Fruit fly (Drosophila melanogaster): Measurements from ENCODE around the gene CG14324.

CG14324 gene

DNA sequence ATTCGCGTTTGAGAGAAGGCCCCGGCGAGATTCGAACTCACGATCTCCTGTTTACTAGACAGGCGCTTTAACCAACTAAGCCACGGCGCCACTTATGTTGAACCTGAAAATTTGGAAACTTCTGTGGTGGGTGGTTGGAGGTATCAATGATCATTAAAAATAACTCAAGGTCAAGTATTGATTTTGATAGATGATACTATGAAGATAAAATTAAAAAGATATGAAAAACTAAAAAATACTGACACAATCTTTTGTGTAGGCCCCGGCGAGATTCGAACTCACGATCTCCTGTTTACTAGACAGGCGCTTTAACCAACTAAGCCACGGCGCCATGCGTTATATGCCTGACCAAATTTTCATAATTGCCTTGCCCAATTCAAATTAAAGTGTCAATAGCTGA is 6.0 kb upstream of the CG14324 start (continued):
- TF ChIP-seq ato (GFP tag; IDR thresholded peaks at IDR 0.05; ENCODE audit: partially characterized antibody) (peak; percentile 66; the same call in 1 of the 2 replicates), Ada2b (GFP tag; IDR thresholded peaks at IDR 0.05) (no peak), Gug (GFP tag; IDR thresholded peaks at IDR 0.05) (no peak), CG12155 (GFP tag; optimal IDR thresholded peaks at IDR 0.05) (no peak), CG10366 (GFP tag; IDR thresholded peaks at IDR 0.05) (no peak), vnd (GFP tag; IDR thresholded peaks at IDR 0.05; ENCODE audit: partially characterized antibody) (peak; percentile 69), CG6689 (GFP tag; IDR thresholded peaks at IDR 0.05) (no peak), Six4 (GFP tag; optimal IDR thresholded peaks at IDR 0.05) (no peak), CG2712 (tag; optimal IDR thresholded peaks at IDR 0.05) (no peak), CG5245 (GFP tag; optimal IDR thresholded peaks at IDR 0.05) (no peak), CG32532 (GFP tag; IDR thresholded peaks at IDR 0.05) (no peak), al (GFP tag; IDR thresholded peaks at IDR 0.05) (no peak), ci (GFP tag; IDR thresholded peaks at IDR 0.05) (no peak), klu (GFP tag; IDR thresholded peaks at IDR 0.05) (no peak), grn (GFP tag; optimal IDR thresholded peaks at IDR 0.05) (peak; percentile 91), Scr (GFP tag; IDR thresholded peaks at IDR 0.05; ENCODE audit: partially characterized antibody) (peak; percentile 74), CG17186 (GFP tag; optimal IDR thresholded peaks at IDR 0.05) (no peak), CG6791 (GFP tag; IDR thresholded peaks at IDR 0.05; ENCODE audit: partially characterized antibody) (peak; percentile 87), grau (tag; optimal IDR thresholded peaks at IDR 0.05) (no peak), CG32772 (GFP tag; IDR thresholded peaks at IDR 0.05) (no peak), bowl (GFP tag; IDR thresholded peaks at IDR 0.05) (no peak), Sox100B (GFP tag; optimal IDR thresholded peaks at IDR 0.05) (no peak), CG10267 (tag; optimal IDR thresholded peaks at IDR 0.05) (no peak), Dll (GFP tag; IDR thresholded peaks at IDR 0.05; ENCODE audit: partially characterized antibody) (peak; percentile 61; the same call in 3 of the 4 replicates), eve (GFP tag; optimal IDR thresholded peaks at IDR 0.05) (no peak), Myb (GFP tag; optimal IDR thresholded peaks at IDR 0.05) (no peak), Opbp (GFP tag; IDR thresholded peaks at IDR 0.05; ENCODE audit: partially characterized antibody) (peak; percentile 78; the same call in 2 of the 3 replicates), MBD-R2 (GFP tag; IDR thresholded peaks at IDR 0.05) (no peak), cwo (GFP tag; optimal IDR thresholded peaks at IDR 0.05) (no peak), CG11695 (GFP tag; IDR thresholded peaks at IDR 0.05) (no peak), CG34224 (GFP tag; IDR thresholded peaks at IDR 0.05; ENCODE audit: partially characterized antibody) (peak; percentile 29; the same call in 2 of the 3 replicates), CG18011 (GFP tag; optimal IDR thresholded peaks at IDR 0.05) (no peak), Rfx (GFP tag; IDR thresholded peaks at IDR 0.05) (no peak), toy (GFP tag; IDR thresholded peaks at IDR 0.05) (no peak), CG12299 (tag; optimal IDR thresholded peaks at IDR 0.05) (no peak), CG12071 (GFP tag; optimal IDR thresholded peaks at IDR 0.05) (no peak), CG1792 (GFP tag; optimal IDR thresholded peaks at IDR 0.05) (no peak), CG13424 (tag; optimal IDR thresholded peaks at IDR 0.05) (no peak), Max (GFP tag; optimal IDR thresholded peaks at IDR 0.05) (no peak), BEAF-32 (GFP tag; optimal IDR thresholded peaks at IDR 0.05) (no peak), mirr (GFP tag; optimal IDR thresholded peaks at IDR 0.05) (no peak), pho (GFP tag; optimal IDR thresholded peaks at IDR 0.05) (no peak), Ets65A (GFP tag) (no peak), sima (GFP tag; optimal IDR thresholded peaks at IDR 0.05) (no peak), CG12659 (GFP tag; optimal IDR thresholded peaks at IDR 0.05) (no peak), chif (GFP tag; optimal IDR thresholded peaks at IDR 0.05) (no peak), CG1647 (GFP tag; optimal IDR thresholded peaks at IDR 0.05) (no peak), her (GFP tag; optimal IDR thresholded peaks at IDR 0.05) (no peak), CG16813 (GFP tag; IDR thresholded peaks at IDR 0.05; ENCODE audit: partially characterized antibody) (peak; percentile 85), CG7963 (GFP tag; IDR thresholded peaks at IDR 0.05; ENCODE audit: partially characterized antibody) (peak; percentile 71), HmgZ (tag; optimal IDR thresholded peaks at IDR 0.05) (no peak)

All from whole organism, embryonic.